Worm (Caenorhabditis elegans) whole organism, late embryonic: ENCODE measurements around the gene sfxn-1.3.

Experiments
- C08G9.2 ChIP-seq: sonication (generic microtip); optimal IDR thresholded peaks from 2 replicates; lab custom pipeline; 2016; ENCODE audit warnings: mild to moderate bottlenecking, missing genetic modification characterization, moderate library complexity, missing compliant biosample characterization
- F13H6.1 ChIP-seq: sonication (generic microtip); optimal IDR thresholded peaks from 2 replicates; lab custom pipeline; 2016; ENCODE audit warnings: missing genetic modification characterization, missing compliant biosample characterization
- K02D7.2 ChIP-seq: sonication (generic microtip); optimal IDR thresholded peaks from 2 replicates; lab custom pipeline; 2017; ENCODE audit warnings: mild to moderate bottlenecking, missing genetic modification characterization, missing compliant biosample characterization
- K09A11.1 ChIP-seq: sonication (generic microtip); optimal IDR thresholded peaks from 2 replicates; lab custom pipeline; 2017; ENCODE audit warnings: antibody characterized with exemption, mild to moderate bottlenecking, missing genetic modification characterization, missing compliant biosample characterization; ENCODE audit not compliant: insufficient read depth
- T23F11.4 ChIP-seq: fragments of 200-800 bp; sonication (Bioruptor generic); optimal IDR thresholded peaks from 2 replicates; lab custom pipeline; 2018; ENCODE audit warnings: mild to moderate bottlenecking, missing genetic modification characterization, missing compliant biosample characterization
- Y22D7AL.16 ChIP-seq: sonication (generic microtip); optimal IDR thresholded peaks from 2 replicates; lab custom pipeline; 2016; ENCODE audit warnings: missing genetic modification characterization, missing compliant biosample characterization
- ceh-19 ChIP-seq: fragments of 200-800 bp; sonication (Bioruptor generic); optimal IDR thresholded peaks from 2 replicates; lab custom pipeline; 2018; ENCODE audit warnings: mild to moderate bottlenecking, missing genetic modification characterization, missing compliant biosample characterization
- ceh-2 ChIP-seq: sonication (generic microtip); optimal IDR thresholded peaks from 2 replicates; lab custom pipeline; 2016; ENCODE audit warnings: missing genotype, missing genetic modification characterization, missing compliant biosample characterization
- ceh-24 ChIP-seq: sonication (generic microtip); optimal IDR thresholded peaks from 2 replicates; lab custom pipeline; 2016; ENCODE audit warnings: mild to moderate bottlenecking, missing genetic modification characterization, missing compliant biosample characterization
- ceh-31 ChIP-seq: sonication (generic microtip); optimal IDR thresholded peaks from 2 replicates; lab custom pipeline; 2016; ENCODE audit warnings: missing genetic modification characterization, missing compliant biosample characterization
- ceh-45 ChIP-seq: fragments of 200-800 bp; sonication (Bioruptor generic); IDR thresholded peaks from 2 replicates; pipeline ENCODE4 v1.3.6; 2022; ENCODE audit warnings: missing genetic modification reagents, missing genetic modification characterization, missing compliant biosample characterization
- ceh-6 ChIP-seq: fragments of 200-800 bp; sonication (Bioruptor generic); optimal IDR thresholded peaks from 2 replicates; lab custom pipeline; 2018; ENCODE audit warnings: mild to moderate bottlenecking, missing genetic modification characterization, missing compliant biosample characterization
- ceh-9 ChIP-seq: sonication (generic microtip); optimal IDR thresholded peaks from 2 replicates; lab custom pipeline; 2016; ENCODE audit warnings: mild to moderate bottlenecking, missing genetic modification characterization, inconsistent platforms, missing compliant biosample characterization
- che-1 ChIP-seq: sonication (generic microtip); optimal IDR thresholded peaks from 2 replicates; lab custom pipeline; 2016; ENCODE audit warnings: mild to moderate bottlenecking, missing genetic modification characterization, missing compliant biosample characterization
- dmd-4 ChIP-seq: sonication (generic microtip); optimal IDR thresholded peaks from 2 replicates; lab custom pipeline; 2016; ENCODE audit warnings: borderline replicate concordance, missing genetic modification characterization, missing compliant biosample characterization
- elt-4 ChIP-seq: sonication (generic microtip); optimal IDR thresholded peaks from 2 replicates; lab custom pipeline; 2016; ENCODE audit warnings: missing genetic modification characterization, missing compliant biosample characterization
- ets-4 ChIP-seq: sonication (generic microtip); optimal IDR thresholded peaks from 2 replicates; lab custom pipeline; 2016; ENCODE audit warnings: missing genetic modification characterization, missing compliant biosample characterization
- eyg-1 ChIP-seq: sonication (generic microtip); optimal IDR thresholded peaks from 2 replicates; lab custom pipeline; 2016; ENCODE audit warnings: missing genotype, missing genetic modification characterization, missing compliant biosample characterization
- fax-1 ChIP-seq: sonication (generic microtip); optimal IDR thresholded peaks from 2 replicates; lab custom pipeline; 2016; ENCODE audit warnings: missing genotype, missing genetic modification characterization, missing compliant biosample characterization
- hlh-13 ChIP-seq: fragments of 200-800 bp; sonication (Bioruptor generic); optimal IDR thresholded peaks from 2 replicates; lab custom pipeline; 2018; ENCODE audit warnings: mild to moderate bottlenecking, missing genetic modification characterization, missing compliant biosample characterization
- hlh-15 ChIP-seq: sonication (generic microtip); optimal IDR thresholded peaks from 2 replicates; lab custom pipeline; 2016; ENCODE audit warnings: missing genetic modification characterization, missing compliant biosample characterization
- hlh-30 ChIP-seq: sonication (generic microtip); optimal IDR thresholded peaks from 2 replicates; lab custom pipeline; 2017; ENCODE audit warnings: antibody characterized with exemption, missing genetic modification characterization, missing compliant biosample characterization; ENCODE audit not compliant: insufficient read depth
- hlh-8 ChIP-seq: sonication (generic microtip); optimal IDR thresholded peaks from 2 replicates; lab custom pipeline; 2016; ENCODE audit warnings: missing genotype, missing genetic modification characterization, missing compliant biosample characterization
- lim-6 ChIP-seq: sonication (generic microtip); optimal IDR thresholded peaks from 2 replicates; lab custom pipeline; 2016; ENCODE audit warnings: missing genetic modification characterization, missing compliant biosample characterization
- nfya-1 ChIP-seq: sonication (generic microtip); optimal IDR thresholded peaks from 2 replicates; lab custom pipeline; 2017; ENCODE audit warnings: missing genetic modification characterization, mild to moderate bottlenecking, missing compliant biosample characterization, antibody characterized with exemption, moderate library complexity
- nhr-232 ChIP-seq: sonication (generic microtip); optimal IDR thresholded peaks from 2 replicates; lab custom pipeline; 2016; ENCODE audit warnings: missing genetic modification characterization, missing compliant biosample characterization
- npax-4 ChIP-seq: sonication (generic microtip); optimal IDR thresholded peaks from 2 replicates; lab custom pipeline; 2016; ENCODE audit warnings: missing genetic modification characterization, missing compliant biosample characterization
- odd-2 ChIP-seq: sonication (generic microtip); optimal IDR thresholded peaks from 2 replicates; lab custom pipeline; 2017; ENCODE audit warnings: antibody characterized with exemption, mild to moderate bottlenecking, missing genetic modification characterization, missing compliant biosample characterization
- pag-3 ChIP-seq: sonication (generic microtip); optimal IDR thresholded peaks from 2 replicates; lab custom pipeline; 2016; ENCODE audit warnings: missing compliant biosample characterization, missing genetic modification characterization, borderline replicate concordance
- pat-9 ChIP-seq: fragments of 200-800 bp; sonication (Bioruptor generic); optimal IDR thresholded peaks from 2 replicates; lab custom pipeline; 2018; ENCODE audit warnings: mild to moderate bottlenecking, missing genetic modification characterization, moderate library complexity, missing compliant biosample characterization
- pax-1 ChIP-seq: fragments of 150-350 bp; optimal IDR thresholded peaks from 2 replicates; lab custom pipeline; 2014; ENCODE audit warnings: missing biosample characterization, missing genetic modification characterization
- pha-2 ChIP-seq: sonication (generic microtip); optimal IDR thresholded peaks from 2 replicates; lab custom pipeline; 2017; ENCODE audit warnings: mild to moderate bottlenecking, missing genetic modification characterization, missing compliant biosample characterization
- pha-4 ChIP-seq: fragments of 150-350 bp; optimal IDR thresholded peaks from 2 replicates; lab custom pipeline; 2018; ENCODE audit warnings: missing biosample characterization, missing genetic modification reagents, missing genetic modification characterization
- pqm-1 ChIP-seq: sonication (generic microtip); optimal IDR thresholded peaks from 2 replicates; lab custom pipeline; 2016; ENCODE audit warnings: missing genetic modification characterization, missing compliant biosample characterization
- ref-2 ChIP-seq: sonication (generic microtip); optimal IDR thresholded peaks from 2 replicates; lab custom pipeline; 2016; ENCODE audit warnings: missing genetic modification characterization, missing compliant biosample characterization
- sdc-2 ChIP-seq: sonication (generic microtip); optimal IDR thresholded peaks from 2 replicates; lab custom pipeline; 2016; ENCODE audit warnings: missing genotype, missing genetic modification characterization, missing compliant biosample characterization
- sox-2 ChIP-seq: fragments of 200-800 bp; sonication (Bioruptor generic); IDR thresholded peaks from 2 replicates; pipeline ENCODE4 v1.3.6; 2022; ENCODE audit warnings: missing genetic modification reagents, missing genetic modification characterization, missing compliant biosample characterization
- sox-4 ChIP-seq: sonication (generic microtip); optimal IDR thresholded peaks from 2 replicates; lab custom pipeline; 2017; ENCODE audit warnings: mild to moderate bottlenecking, missing genetic modification characterization, inconsistent platforms, missing compliant biosample characterization
- tbx-2 ChIP-seq: sonication (generic microtip); optimal IDR thresholded peaks from 2 replicates; lab custom pipeline; 2016; ENCODE audit warnings: missing genetic modification characterization, missing compliant biosample characterization
- tbx-7 ChIP-seq: sonication (generic microtip); optimal IDR thresholded peaks from 2 replicates; lab custom pipeline; 2016; ENCODE audit warnings: missing genotype, missing genetic modification characterization, missing compliant biosample characterization
- unc-3 ChIP-seq, 2 experiments: fragments of 200-800 bp in 1 of 2; sonication (Bioruptor generic) in 1 of 2; sonication (generic microtip) in 1 of 2; conservative IDR thresholded peaks in 1 of 2; optimal IDR thresholded peaks in 1 of 2; 2 replicates each; pipeline versions ENCODE4 v1.3.6 to Lab custom; 2016 to 2022; ENCODE audit warnings: missing compliant biosample characterization in 2 of 2, missing genetic modification characterization in 2 of 2, missing genetic modification reagents in 1 of 2
- unc-55 ChIP-seq: sonication (generic microtip); optimal IDR thresholded peaks from 2 replicates; lab custom pipeline; 2017; ENCODE audit warnings: missing biosample characterization, missing genetic modification reagents, missing genetic modification characterization
- ztf-16 ChIP-seq: sonication (generic microtip); optimal IDR thresholded peaks from 2 replicates; lab custom pipeline; 2017; ENCODE audit warnings: missing genetic modification characterization, missing compliant biosample characterization

sfxn-1.3 gene

DNA sequence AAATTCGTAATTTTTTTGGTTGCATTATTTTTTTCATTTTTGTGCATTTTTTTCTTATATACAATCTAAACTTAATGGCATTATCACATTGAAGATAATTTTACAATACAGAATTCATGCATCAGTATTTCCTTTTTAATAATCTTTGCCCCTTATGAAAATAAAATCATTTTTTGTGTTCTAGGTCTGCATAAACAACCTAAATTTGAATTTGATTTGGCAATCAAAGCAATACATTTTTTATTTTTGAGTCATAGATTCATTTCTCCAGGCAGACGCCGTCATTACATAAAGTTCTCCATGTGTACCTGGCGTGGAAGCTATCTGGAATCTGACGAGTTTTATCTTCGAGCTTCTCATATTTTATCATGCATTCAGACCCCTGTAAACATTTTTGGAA, 4.8 kb upstream of the sfxn-1.3 start, which contains the start of gene srh-140:
Gene srh-140 (plus strand): TSS at position 301 of the 400 bp plus-strand sequence.
- TF ChIP-seq C08G9.2 (tag; lab: Kevin White, UChicago) (no peak), npax-4 (no peak), ceh-31 (no peak), F13H6.1 (no peak), pat-9 (tag; lab: Kevin White, UChicago) (no peak), ref-2 (tag; lab: Kevin White, UChicago) (no peak), hlh-13 (no peak), sdc-2 (no peak), che-1 (no peak), fax-1 (tag; lab: Kevin White, UChicago) (no peak), ceh-2 (tag; lab: Kevin White, UChicago) (no peak), hlh-30 (tag; lab: Kevin White, UChicago) (no peak), pha-4 (tag; lab: Kevin White, UChicago) (no peak), eyg-1 (tag; lab: Kevin White, UChicago) (no peak), K09A11.1 (tag; lab: Kevin White, UChicago) (no peak)

ce11 chrV:15730459-15730858, 3.8 kb downstream of the sfxn-1.3 start, which contains the start of gene Y6E2A.10:
TSS of gene Y6E2A.10 (minus strand) at chrV:15730559.
- TF ChIP-seq ceh-45, result no peak
- no peak for TF ChIP-seq odd-2 (tag; lab: Kevin White, UChicago)
- TF ChIP-seq nfya-1 (tag; lab: Kevin White, UChicago), result no peak
- TF ChIP-seq eyg-1 (tag; lab: Kevin White, UChicago), result no peak
- TF ChIP-seq unc-55 (GFP tag; lab: Kevin White, UChicago), result no peak
- no peak for TF ChIP-seq tbx-7
- no peak for TF ChIP-seq unc-3 (GFP tag; conservative IDR thresholded peaks at IDR 0.05; lab: Robert Waterston, UW)
- no peak for TF ChIP-seq unc-3 (tag; optimal IDR thresholded peaks at IDR 0.05; lab: Kevin White, UChicago)
- TF ChIP-seq ceh-6 (GFP tag; lab: Kevin White, UChicago), result no peak
- no peak for TF ChIP-seq sox-2
- no peak for TF ChIP-seq pqm-1 (tag; lab: Kevin White, UChicago)
- no peak for TF ChIP-seq ets-4
- no peak for TF ChIP-seq ceh-31
- no peak for TF ChIP-seq hlh-15 (tag; lab: Kevin White, UChicago)
- TF ChIP-seq hlh-8, result no peak
- no peak for TF ChIP-seq pax-1 (tag; lab: Kevin White, UChicago)
- TF ChIP-seq K02D7.2 (tag; lab: Kevin White, UChicago), result no peak

DNA sequence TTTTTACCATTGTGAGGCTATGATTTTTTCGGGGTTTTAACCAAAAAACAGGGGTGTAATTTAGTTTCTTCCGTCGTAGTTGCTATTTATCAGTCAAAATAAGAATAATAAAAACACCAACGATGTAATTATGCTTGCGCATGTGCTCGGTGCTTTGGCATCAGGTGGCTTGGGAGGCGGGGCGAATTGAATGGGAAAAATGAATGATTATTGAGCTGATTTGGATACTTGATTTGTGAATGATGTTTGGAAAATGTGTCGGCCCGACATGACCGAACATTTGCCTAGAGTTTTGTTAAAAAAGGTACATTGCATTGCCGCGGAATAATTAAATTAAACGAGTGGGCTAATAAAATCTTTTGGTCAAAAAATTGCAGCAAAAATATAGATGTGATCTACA, 5.6 kb downstream of the sfxn-1.3 start, which contains the start of gene str-38:
Gene str-38 (minus strand): TSS at position 101 of the 400 bp plus-strand sequence.
- TF ChIP-seq ceh-31 (no peak), tbx-2 (tag; lab: Kevin White, UChicago) (no peak), sox-4 (tag; lab: Kevin White, UChicago) (no peak), K09A11.1 (tag; lab: Kevin White, UChicago) (no peak), dmd-4 (tag; lab: Kevin White, UChicago) (no peak), pag-3 (tag; lab: Kevin White, UChicago) (no peak), C08G9.2 (tag; lab: Kevin White, UChicago) (no peak), Y22D7AL.16 (tag; lab: Kevin White, UChicago) (no peak), pax-1 (tag; lab: Kevin White, UChicago) (no peak)

- TF ChIP-seq ceh-6 (GFP tag; lab: Kevin White, UChicago) (no peak), T23F11.4 (GFP tag; lab: Kevin White, UChicago) (no peak), ceh-9 (tag; lab: Kevin White, UChicago) (no peak), tbx-7 (no peak), ceh-24 (tag; lab: Kevin White, UChicago) (no peak), tbx-2 (tag; lab: Kevin White, UChicago) (no peak), elt-4 (no peak), pha-2 (no peak), ztf-16 (no peak), fax-1 (tag; lab: Kevin White, UChicago) (no peak), hlh-13 (no peak), hlh-30 (tag; lab: Kevin White, UChicago) (no peak), ceh-19 (GFP tag; lab: Kevin White, UChicago) (no peak), lim-6 (no peak), K02D7.2 (tag; lab: Kevin White, UChicago) (no peak), nhr-232 (tag; lab: Kevin White, UChicago) (no peak)
Measured at ce11 chrV:15733020-15733419, 6.4 kb downstream of the sfxn-1.3 start.
